Fruit fly (Drosophila melanogaster) whole organism, wandering third instar larva: Measurements from ENCODE around the gene CG13679.
A peak's percentile ranks its signal among the peaks of the same experiment; 100 is the strongest.

Experiments used
- Abd-B ChIP-seq: fragments of >200 bp; optimal IDR thresholded peaks from 2 replicates; lab custom pipeline; 2017; ENCODE audit warnings: missing biosample characterization, missing genetic modification characterization
- CG32264 ChIP-seq: fragments of 200-800 bp; sonication (Bioruptor generic); optimal IDR thresholded peaks from 2 replicates; lab custom pipeline; 2016; ENCODE audit warnings: missing biosample characterization, missing genetic modification characterization
- CG9705 ChIP-seq: fragments of 200-800 bp; sonication (Bioruptor generic); optimal IDR thresholded peaks from 2 replicates; lab custom pipeline; 2018; ENCODE audit warnings: missing biosample characterization, mild to moderate bottlenecking, missing genetic modification characterization
- CrebA ChIP-seq: fragments of 200-800 bp; sonication (Bioruptor generic); optimal IDR thresholded peaks from 2 replicates; lab custom pipeline; 2016; ENCODE audit warnings: missing biosample characterization, mild to moderate bottlenecking, missing genetic modification characterization, borderline replicate concordance
- GATAd ChIP-seq: sonication (Bioruptor generic); optimal IDR thresholded peaks from 2 replicates; lab custom pipeline; 2016; ENCODE audit warnings: missing biosample characterization, missing genetic modification characterization
- HLH106 ChIP-seq: fragments of 200-800 bp; optimal IDR thresholded peaks from 3 replicates; lab custom pipeline; 2019; ENCODE audit warnings: missing biosample characterization, mild to moderate bottlenecking, missing genetic modification characterization, moderate library complexity
- Hnf4 ChIP-seq: fragments of 200-800 bp; sonication (Bioruptor generic); optimal IDR thresholded peaks from 2 replicates; lab custom pipeline; 2016; ENCODE audit warnings: missing biosample characterization, mild to moderate bottlenecking, missing genetic modification characterization
- Hr83 ChIP-seq: fragments of 200-300 bp; sonication (Bioruptor generic); optimal IDR thresholded peaks from 2 replicates; lab custom pipeline; 2016; ENCODE audit warnings: missing biosample characterization, mild to moderate bottlenecking, missing genetic modification characterization, moderate library complexity; ENCODE audit not compliant: poor library complexity, severe bottlenecking
- Jra ChIP-seq: sonication (Bioruptor generic); optimal IDR thresholded peaks from 2 replicates; lab custom pipeline; 2016; ENCODE audit warnings: missing biosample characterization, missing genetic modification characterization
- Myc ChIP-seq: fragments of >200 bp; optimal IDR thresholded peaks from 2 replicates; lab custom pipeline; 2017
- N ChIP-seq: fragments of >200 bp; optimal IDR thresholded peaks from 2 replicates; lab custom pipeline; 2018; ENCODE audit warnings: missing biosample characterization, missing external identifiers, missing genetic modification characterization
- OdsH ChIP-seq: fragments of 200-800 bp; sonication (Bioruptor generic); optimal IDR thresholded peaks from 2 replicates; lab custom pipeline; 2016; ENCODE audit warnings: missing biosample characterization, mild to moderate bottlenecking, missing genetic modification characterization
- Rel ChIP-seq, 2 experiments: fragments of 200-800 bp; sonication (Bioruptor generic) in 1 of 2; optimal IDR thresholded peaks; 2 replicates in 1 of 2; 3 replicates in 1 of 2; lab custom pipeline; 2016 to 2019; ENCODE audit warnings: mild to moderate bottlenecking in 2 of 2, missing biosample characterization in 2 of 2, missing genetic modification characterization in 2 of 2, moderate library complexity in 1 of 2
- Sp1 ChIP-seq: fragments of 200-800 bp; sonication (Bioruptor generic); optimal IDR thresholded peaks from 3 replicates; lab custom pipeline; 2019; ENCODE audit warnings: missing biosample characterization, mild to moderate bottlenecking, missing genetic modification characterization, moderate library complexity
- br ChIP-seq: fragments of 200-800 bp; sonication (Bioruptor generic); optimal IDR thresholded peaks from 2 replicates; lab custom pipeline; 2016; ENCODE audit warnings: missing biosample characterization, missing genetic modification characterization
- brk ChIP-seq: fragments of 200-800 bp; sonication (Bioruptor generic); optimal IDR thresholded peaks from 2 replicates; lab custom pipeline; 2016; ENCODE audit warnings: missing biosample characterization, mild to moderate bottlenecking, missing genetic modification characterization
- dmrt93B ChIP-seq: fragments of 200-800 bp; sonication (Bioruptor generic); optimal IDR thresholded peaks from 2 replicates; lab custom pipeline; 2018; ENCODE audit warnings: missing biosample characterization, mild to moderate bottlenecking, missing genetic modification characterization
- dsf ChIP-seq: sonication (Bioruptor generic); optimal IDR thresholded peaks from 2 replicates; lab custom pipeline; 2016; ENCODE audit warnings: missing biosample characterization, missing genetic modification characterization, borderline replicate concordance
- ey ChIP-seq: fragments of 200-800 bp; sonication (Bioruptor generic); optimal IDR thresholded peaks from 2 replicates; lab custom pipeline; 2016; ENCODE audit warnings: missing biosample characterization, missing genetic modification characterization
- foxo ChIP-seq, 2 experiments: fragments of 200-800 bp; sonication (Bioruptor generic); optimal IDR thresholded peaks; 2 replicates in 1 of 2; 3 replicates in 1 of 2; lab custom pipeline; 2016 to 2017; ENCODE audit warnings: missing biosample characterization in 2 of 2, missing genetic modification characterization in 2 of 2
- fru ChIP-seq: fragments of 200-800 bp; sonication (Bioruptor generic); optimal IDR thresholded peaks from 3 replicates; lab custom pipeline; 2016; ENCODE audit warnings: missing biosample characterization, mild to moderate bottlenecking, missing genetic modification characterization
- h ChIP-seq: fragments of 200-800 bp; sonication (Bioruptor generic); optimal IDR thresholded peaks from 3 replicates; lab custom pipeline; 2016; ENCODE audit warnings: missing biosample characterization, mild to moderate bottlenecking, missing genetic modification characterization
- jim ChIP-seq: fragments of 175-275, 200-325 bp; sonication (Bioruptor generic); optimal IDR thresholded peaks from 2 replicates; lab custom pipeline; 2016; ENCODE audit warnings: missing biosample characterization, mild to moderate bottlenecking, missing genetic modification characterization
- lola ChIP-seq: fragments of >200 bp; optimal IDR thresholded peaks from 2 replicates; lab custom pipeline; 2017; ENCODE audit warnings: missing biosample characterization, missing genetic modification characterization
- pan ChIP-seq: fragments of >200 bp; optimal IDR thresholded peaks from 2 replicates; lab custom pipeline; 2017
- psq ChIP-seq: fragments of 200-800 bp; sonication (Bioruptor generic); optimal IDR thresholded peaks from 3 replicates; lab custom pipeline; 2017; ENCODE audit warnings: missing biosample characterization, mild to moderate bottlenecking, missing genetic modification characterization, moderate library complexity
- rgr ChIP-seq: fragments of 200-800 bp; sonication (Bioruptor generic); optimal IDR thresholded peaks from 3 replicates; lab custom pipeline; 2016; ENCODE audit warnings: missing biosample characterization, mild to moderate bottlenecking, missing genetic modification characterization
- sage ChIP-seq: fragments of 200-800 bp; sonication (Bioruptor generic); optimal IDR thresholded peaks from 2 replicates; lab custom pipeline; 2016; ENCODE audit warnings: missing biosample characterization, mild to moderate bottlenecking, missing genetic modification characterization
- sv ChIP-seq: fragments of 200-800 bp; sonication (Bioruptor generic); optimal IDR thresholded peaks from 3 replicates; lab custom pipeline; 2016; ENCODE audit warnings: missing biosample characterization, missing genetic modification characterization
- tai ChIP-seq: sonication (Bioruptor generic); optimal IDR thresholded peaks from 2 replicates; lab custom pipeline; 2016; ENCODE audit warnings: missing biosample characterization, missing genetic modification characterization
- woc ChIP-seq: sonication (Bioruptor generic); optimal IDR thresholded peaks from 2 replicates; lab custom pipeline; 2016; ENCODE audit warnings: missing biosample characterization, mild to moderate bottlenecking, missing genetic modification characterization

Gene CG13679

dm6 chr3L:8154544-8154943, 48.0 kb upstream of the CG13679 start:
- TF ChIP-seq Sp1 (GFP tag; lab: Kevin White, UChicago) (no peak), CG32264 (GFP tag; lab: Kevin White, UChicago) (no peak), pan (lab: Kevin White, UChicago) (no peak), Rel (GFP tag; optimal IDR thresholded peaks at IDR 0.05; lab: Kevin White, UChicago) (no peak), Rel (tag; optimal IDR thresholded peaks at IDR 0.05; lab: Kevin White, UChicago) (no peak), CrebA (GFP tag; lab: Kevin White, UChicago) (no peak), Hr83 (GFP tag; lab: Kevin White, UChicago) (no peak), Hnf4 (GFP tag; lab: Kevin White, UChicago) (no peak), sv (GFP tag; lab: Kevin White, UChicago) (no peak), Jra (GFP tag; lab: Kevin White, UChicago) (no peak), GATAd (GFP tag; lab: Kevin White, UChicago) (no peak)
- TF ChIP-seq, all 38 proteins: peak for 0

- TF ChIP-seq Myc (no peak), sage (GFP tag; lab: Kevin White, UChicago) (no peak), Hr83 (GFP tag; lab: Kevin White, UChicago) (no peak), ey (GFP tag; lab: Kevin White, UChicago) (no peak), pan (lab: Kevin White, UChicago) (no peak), Rel (GFP tag; optimal IDR thresholded peaks at IDR 0.05; lab: Kevin White, UChicago) (no peak), Rel (tag; optimal IDR thresholded peaks at IDR 0.05; lab: Kevin White, UChicago) (no peak), GATAd (GFP tag; lab: Kevin White, UChicago) (no peak), OdsH (GFP tag; lab: Kevin White, UChicago) (no peak), foxo (GFP tag; optimal IDR thresholded peaks at IDR 0.05; lab: Kevin White, UChicago) (no peak), CrebA (GFP tag; lab: Kevin White, UChicago) (no peak), h (GFP tag; lab: Kevin White, UChicago) (no peak), dsf (GFP tag; lab: Kevin White, UChicago) (no peak), Abd-B (GFP tag; lab: Kevin White, UChicago) (no peak), lola (GFP tag; lab: Kevin White, UChicago) (no peak), jim (GFP tag; lab: Kevin White, UChicago) (no peak), psq (GFP tag; lab: Kevin White, UChicago) (no peak)
These were observed 47.3 kb upstream of the CG13679 start for dm6 chr3L:8155324-8155723.

dm6 chr3L:8156199-8156598, 46.4 kb upstream of the CG13679 start:
- peak; percentile 49 for TF ChIP-seq rgr
- peak; percentile 22 for TF ChIP-seq fru
- TF ChIP-seq Hr83 (GFP tag; lab: Kevin White, UChicago): no peak
- peak; percentile 43 for TF ChIP-seq OdsH (GFP tag; lab: Kevin White, UChicago)
- peak; percentile 53 for TF ChIP-seq br
- peak; percentile 43 for TF ChIP-seq Sp1 (GFP tag; lab: Kevin White, UChicago)
- TF ChIP-seq HLH106 (tag; lab: Kevin White, UChicago): peak; percentile 31
- peak in 1 of 2 experiments; percentile 49 for TF ChIP-seq foxo (GFP tag; optimal IDR thresholded peaks at IDR 0.05; lab: Kevin White, UChicago)
- no peak for TF ChIP-seq Jra (GFP tag; lab: Kevin White, UChicago)
- TF ChIP-seq Hnf4 (GFP tag; lab: Kevin White, UChicago): peak; percentile 6
- TF ChIP-seq h (GFP tag; lab: Kevin White, UChicago): peak; percentile 48
- no peak for TF ChIP-seq CG9705
- peak; percentile 48 for TF ChIP-seq ey (GFP tag; lab: Kevin White, UChicago)
- TF ChIP-seq dsf (GFP tag; lab: Kevin White, UChicago): no peak
- TF ChIP-seq brk (GFP tag; lab: Kevin White, UChicago): no peak

DNA sequence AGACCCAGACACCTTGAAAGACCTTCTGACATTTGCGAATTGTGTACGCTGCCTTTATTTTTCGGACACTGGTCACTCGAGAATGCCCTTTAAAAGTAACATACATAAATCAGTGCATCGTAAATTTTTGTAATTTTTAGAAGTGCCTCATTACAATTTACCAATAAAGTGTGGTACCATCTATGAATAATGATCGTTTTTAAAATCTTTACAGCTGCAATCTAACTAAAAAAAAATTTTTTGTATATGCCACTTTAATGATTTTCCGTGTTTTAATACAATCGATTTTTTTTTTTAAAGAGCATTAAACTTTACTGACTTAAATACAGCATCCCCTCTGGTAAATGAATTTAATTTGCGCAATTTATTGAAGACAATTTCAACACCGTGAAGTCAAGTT, 45.5 kb upstream of the CG13679 start:
- no peak for TF ChIP-seq Abd-B (GFP tag; lab: Kevin White, UChicago)
- TF ChIP-seq brk (GFP tag; lab: Kevin White, UChicago): peak; percentile 19
- TF ChIP-seq h (GFP tag; lab: Kevin White, UChicago): peak; percentile 79
- no peak for TF ChIP-seq GATAd (GFP tag; lab: Kevin White, UChicago)
- peak; percentile 62 for TF ChIP-seq br
- TF ChIP-seq sv (GFP tag; lab: Kevin White, UChicago): no peak
- TF ChIP-seq sage (GFP tag; lab: Kevin White, UChicago): peak; percentile 51
- TF ChIP-seq woc: peak; percentile 56
- peak; percentile 71 for TF ChIP-seq rgr
- no peak for TF ChIP-seq Myc
- peak; percentile 78 for TF ChIP-seq fru
- peak; percentile 72 for TF ChIP-seq ey (GFP tag; lab: Kevin White, UChicago)
- no peak for TF ChIP-seq N (GFP tag; lab: Kevin White, UChicago)
- peak; percentile 72 for TF ChIP-seq OdsH (GFP tag; lab: Kevin White, UChicago)
- TF ChIP-seq foxo (GFP tag; optimal IDR thresholded peaks at IDR 0.05; lab: Kevin White, UChicago): peak in 1 of 2 experiments; percentile 67
- TF ChIP-seq psq (GFP tag; lab: Kevin White, UChicago): peak; percentile 52
- TF ChIP-seq Sp1 (GFP tag; lab: Kevin White, UChicago): peak; percentile 68
- peak; percentile 5 for TF ChIP-seq Jra (GFP tag; lab: Kevin White, UChicago)
- peak; percentile 41 for TF ChIP-seq tai
- TF ChIP-seq Rel (GFP tag; optimal IDR thresholded peaks at IDR 0.05; lab: Kevin White, UChicago): no peak
- no peak for TF ChIP-seq Rel (tag; optimal IDR thresholded peaks at IDR 0.05; lab: Kevin White, UChicago)
- peak; percentile 12 for TF ChIP-seq CG32264 (GFP tag; lab: Kevin White, UChicago)
- TF ChIP-seq dmrt93B (GFP tag; lab: Kevin White, UChicago): peak; percentile 13
- peak; percentile 70 for TF ChIP-seq HLH106 (tag; lab: Kevin White, UChicago)
